Worm (Caenorhabditis elegans) whole organism, early embryonic: ENCODE data around the gene Y61A9LA.4.

ENCODE experiments used
- F13C5.2 ChIP-seq: sonication (generic microtip); optimal IDR thresholded peaks from 2 replicates; lab custom pipeline; 2017; ENCODE audit warnings: mild to moderate bottlenecking, missing genetic modification characterization, inconsistent platforms, missing compliant biosample characterization
- aly-1 ChIP-seq: sonication (generic microtip); optimal IDR thresholded peaks from 2 replicates; lab custom pipeline; 2016; ENCODE audit warnings: missing genetic modification characterization, missing compliant biosample characterization
- ama-1 ChIP-seq: fragments of 150-350 bp; optimal IDR thresholded peaks from 2 replicates; lab custom pipeline; 2014
- ets-7 ChIP-seq: sonication (generic microtip); optimal IDR thresholded peaks from 2 replicates; lab custom pipeline; 2016; ENCODE audit warnings: missing genotype, missing genetic modification characterization, missing compliant biosample characterization
- flt-1 ChIP-seq: fragments of 200-800 bp; sonication (Bioruptor generic); IDR thresholded peaks from 2 replicates; pipeline ENCODE4 v1.3.6; 2022; ENCODE audit warnings: missing genetic modification characterization, missing compliant biosample characterization
- pes-1 ChIP-seq: fragments of 200-800 bp; sonication (Bioruptor generic); IDR thresholded peaks from 2 replicates; pipeline ENCODE4 v1.3.6; 2022; ENCODE audit warnings: missing genetic modification reagents, missing genetic modification characterization, missing compliant biosample characterization
- sea-1 ChIP-seq: fragments of 200-800 bp; sonication (Bioruptor generic); conservative IDR thresholded peaks from 2 replicates; pipeline ENCODE4 v1.3.6; 2022; ENCODE audit warnings: missing genetic modification characterization, missing compliant biosample characterization
- tbx-37 ChIP-seq: fragments of 200-800 bp; sonication (Bioruptor generic); conservative IDR thresholded peaks from 2 replicates; pipeline ENCODE4 v1.3.6; 2022; ENCODE audit warnings: missing genetic modification reagents, missing genetic modification characterization, missing compliant biosample characterization

DNA sequence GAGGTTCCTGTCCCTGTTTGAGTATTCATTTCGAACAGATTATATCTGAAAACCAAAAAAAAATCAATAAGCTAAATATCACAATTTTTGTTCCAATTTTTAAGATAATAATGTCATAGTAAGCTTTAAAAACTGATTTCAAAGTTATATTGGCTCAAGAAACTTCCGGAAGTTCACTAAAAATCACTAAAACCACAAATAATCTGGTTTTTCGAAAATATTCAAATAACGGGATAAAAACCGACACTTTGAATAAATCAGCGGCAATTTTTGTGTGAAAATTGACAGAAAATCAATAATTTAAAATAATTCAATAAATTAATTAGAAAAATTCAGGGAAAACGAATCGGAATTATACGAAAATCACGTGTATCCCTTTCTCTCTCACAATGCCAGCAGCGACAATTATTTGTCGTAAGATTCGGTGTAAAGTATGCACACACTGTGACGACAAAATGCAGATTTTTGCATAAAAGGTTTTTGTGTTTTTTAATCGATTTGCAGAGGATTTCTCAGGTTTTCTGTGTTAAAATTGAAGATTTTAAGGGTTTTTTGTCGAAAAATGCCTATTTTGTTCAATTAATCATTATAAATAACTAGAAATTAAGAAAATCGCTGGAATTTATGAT, 9.6 kb downstream of the Y61A9LA.4 start, which contains the start of gene sut-2:
- no peak for TF ChIP-seq sea-1 (GFP tag; lab: Robert Waterston, UW)
- TF ChIP-seq ama-1 = no peak
- TF ChIP-seq F13C5.2 (tag; lab: Kevin White, UChicago) = no peak
- TF ChIP-seq aly-1 = no peak
- no peak for TF ChIP-seq flt-1 (GFP tag; lab: Robert Waterston, UW)
- no peak for TF ChIP-seq tbx-37 (GFP tag; lab: Robert Waterston, UW)
- TF ChIP-seq ets-7 (tag; lab: Kevin White, UChicago) = no peak
- no peak for TF ChIP-seq pes-1 (GFP tag; lab: Robert Waterston, UW)
